Worm (Caenorhabditis elegans): Measurements from ENCODE around the gene C06E1.11.

DNA sequence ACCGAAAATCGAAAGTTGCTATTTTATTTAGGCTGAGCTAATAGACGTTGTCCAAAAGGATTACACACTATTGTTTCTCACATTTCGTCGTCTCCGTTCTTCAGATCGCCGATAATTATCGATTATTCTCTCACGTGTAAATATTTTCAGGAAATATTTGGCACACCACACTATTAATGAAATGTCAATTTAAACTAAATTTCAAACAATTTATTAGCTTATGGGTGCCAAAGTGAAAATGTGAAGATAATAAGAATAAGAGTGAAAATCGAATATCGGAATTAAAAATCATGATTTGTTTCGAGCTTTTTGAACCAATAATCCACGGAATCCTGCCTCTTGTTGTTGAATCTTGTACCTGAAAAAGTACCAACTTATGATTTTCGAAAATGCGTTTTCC lies at the start of gene C06E1.11:
- TF ChIP-seq dao-5 (tag; optimal IDR thresholded peaks at IDR 0.05) (no peak), him-1 (tag; optimal IDR thresholded peaks at IDR 0.05) (no peak)
